Fruit fly (Drosophila melanogaster) Kc167 (cell line): ENCODE results near the gene CG3008.

Experiments
- Myc ChIP-seq: fragments of >200 bp; optimal IDR thresholded peaks from 2 replicates; lab custom pipeline; 2017; ENCODE audit warnings: missing external identifiers
- Sin3A ChIP-seq: fragments of >200 bp; optimal IDR thresholded peaks from 2 replicates; lab custom pipeline; 2018; ENCODE audit warnings: missing external identifiers
- h ChIP-seq: fragments of >200 bp; optimal IDR thresholded peaks from 3 replicates; lab custom pipeline; 2018; ENCODE audit warnings: missing external identifiers
- insv ChIP-seq: fragments of >200 bp; optimal IDR thresholded peaks from 3 replicates; lab custom pipeline; 2018; ENCODE audit warnings: missing external identifiers
- psq ChIP-seq: fragments of >200 bp; optimal IDR thresholded peaks from 2 replicates; lab custom pipeline; 2017; ENCODE audit warnings: missing external identifiers
- ttk ChIP-seq: sonication (Bioruptor generic); optimal IDR thresholded peaks from 2 replicates; lab custom pipeline; 2017; ENCODE audit warnings: missing external identifiers

Gene CG3008

DNA sequence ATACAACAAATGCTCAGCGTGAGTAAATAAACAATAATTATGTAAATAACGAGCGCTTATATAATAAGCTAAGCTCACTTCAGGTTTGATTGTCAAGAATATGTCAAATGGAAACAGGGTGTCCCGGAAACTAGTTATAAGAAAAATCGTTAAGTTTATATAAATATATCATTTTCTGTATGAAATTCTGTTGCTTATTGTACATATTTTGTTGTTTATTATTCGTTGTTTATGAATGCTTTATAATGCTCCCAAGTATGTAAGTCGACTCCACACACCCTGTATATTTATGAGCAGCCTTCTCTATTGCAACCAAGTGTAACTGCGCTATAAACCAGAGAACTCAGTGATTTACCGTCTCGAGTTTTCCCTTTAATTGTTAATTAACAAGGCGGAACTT is 47.4 kb downstream of the CG3008 start:
- TF ChIP-seq h (lab: Kevin White, UChicago) (no peak), insv (lab: Kevin White, UChicago) (no peak), ttk (lab: Kevin White, UChicago) (no peak), Myc (lab: Kevin White, UChicago) (no peak), psq (no peak), Sin3A (lab: Kevin White, UChicago) (no peak)

DNA sequence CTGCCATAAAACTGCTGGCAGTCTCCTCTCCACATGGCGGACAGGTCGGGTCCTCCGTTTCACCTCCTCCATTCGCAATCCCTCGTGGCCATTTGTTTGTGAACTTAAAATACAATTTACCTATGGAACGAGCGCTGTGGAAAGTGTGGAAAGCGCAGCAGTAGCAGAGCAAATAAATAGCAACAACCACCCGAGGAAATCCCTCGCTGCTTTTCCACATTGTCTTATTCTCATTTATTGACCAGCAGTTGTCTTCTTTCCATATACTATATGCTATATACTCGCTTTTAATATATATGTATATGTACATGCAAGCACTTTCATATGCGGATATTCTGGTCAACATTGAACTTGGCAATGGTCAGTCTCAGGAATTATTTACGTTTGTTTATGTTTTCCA is 49.2 kb downstream of the CG3008 start, which contains the start of gene hoe1:
Gene hoe1 (minus strand): TSS at position 101 of the 400 bp plus-strand sequence.
- TF ChIP-seq Myc (lab: Kevin White, UChicago) (no peak), psq (no peak), insv (lab: Kevin White, UChicago) (no peak), Sin3A (lab: Kevin White, UChicago) (no peak), ttk (lab: Kevin White, UChicago) (no peak), h (lab: Kevin White, UChicago) (no peak)
